Fruit fly (Drosophila melanogaster) whole organism, wandering third instar larva: ENCODE data around the gene CG31391.

Experiments
- CG32264 ChIP-seq: fragments of 200-800 bp; sonication (Bioruptor generic); optimal IDR thresholded peaks from 2 replicates; lab custom pipeline; 2016; ENCODE audit warnings: missing biosample characterization, missing genetic modification characterization
- GATAd ChIP-seq: sonication (Bioruptor generic); optimal IDR thresholded peaks from 2 replicates; lab custom pipeline; 2016; ENCODE audit warnings: missing biosample characterization, missing genetic modification characterization
- Mio ChIP-seq: sonication (Bioruptor generic); optimal IDR thresholded peaks from 2 replicates; lab custom pipeline; 2016; ENCODE audit warnings: missing biosample characterization, missing genetic modification characterization
- N ChIP-seq: fragments of >200 bp; optimal IDR thresholded peaks from 2 replicates; lab custom pipeline; 2018; ENCODE audit warnings: missing biosample characterization, missing external identifiers, missing genetic modification characterization
- OdsH ChIP-seq: fragments of 200-800 bp; sonication (Bioruptor generic); optimal IDR thresholded peaks from 2 replicates; lab custom pipeline; 2016; ENCODE audit warnings: missing biosample characterization, mild to moderate bottlenecking, missing genetic modification characterization
- Sp1 ChIP-seq: fragments of 200-800 bp; sonication (Bioruptor generic); optimal IDR thresholded peaks from 3 replicates; lab custom pipeline; 2019; ENCODE audit warnings: missing biosample characterization, mild to moderate bottlenecking, missing genetic modification characterization, moderate library complexity
- br ChIP-seq: fragments of 200-800 bp; sonication (Bioruptor generic); optimal IDR thresholded peaks from 2 replicates; lab custom pipeline; 2016; ENCODE audit warnings: missing biosample characterization, missing genetic modification characterization
- brk ChIP-seq: fragments of 200-800 bp; sonication (Bioruptor generic); optimal IDR thresholded peaks from 2 replicates; lab custom pipeline; 2016; ENCODE audit warnings: missing biosample characterization, mild to moderate bottlenecking, missing genetic modification characterization
- dl ChIP-seq, 2 experiments: fragments of 175-275, 200-275 bp in 1 of 2; fragments of 200-275 bp in 1 of 2; sonication (Bioruptor generic); optimal IDR thresholded peaks; lab custom pipeline; 2018; ENCODE audit warnings: mild to moderate bottlenecking in 2 of 2, missing biosample characterization in 2 of 2, missing genetic modification characterization in 2 of 2, moderate library complexity in 2 of 2; ENCODE audit not compliant: partially characterized antibody in 2 of 2, insufficient read depth in 1 of 2
- fru ChIP-seq: fragments of 200-800 bp; sonication (Bioruptor generic); optimal IDR thresholded peaks from 3 replicates; lab custom pipeline; 2016; ENCODE audit warnings: missing biosample characterization, mild to moderate bottlenecking, missing genetic modification characterization
- psq ChIP-seq: fragments of 200-800 bp; sonication (Bioruptor generic); optimal IDR thresholded peaks from 3 replicates; lab custom pipeline; 2017; ENCODE audit warnings: missing biosample characterization, mild to moderate bottlenecking, missing genetic modification characterization, moderate library complexity
- woc ChIP-seq: sonication (Bioruptor generic); optimal IDR thresholded peaks from 2 replicates; lab custom pipeline; 2016; ENCODE audit warnings: missing biosample characterization, mild to moderate bottlenecking, missing genetic modification characterization

DNA sequence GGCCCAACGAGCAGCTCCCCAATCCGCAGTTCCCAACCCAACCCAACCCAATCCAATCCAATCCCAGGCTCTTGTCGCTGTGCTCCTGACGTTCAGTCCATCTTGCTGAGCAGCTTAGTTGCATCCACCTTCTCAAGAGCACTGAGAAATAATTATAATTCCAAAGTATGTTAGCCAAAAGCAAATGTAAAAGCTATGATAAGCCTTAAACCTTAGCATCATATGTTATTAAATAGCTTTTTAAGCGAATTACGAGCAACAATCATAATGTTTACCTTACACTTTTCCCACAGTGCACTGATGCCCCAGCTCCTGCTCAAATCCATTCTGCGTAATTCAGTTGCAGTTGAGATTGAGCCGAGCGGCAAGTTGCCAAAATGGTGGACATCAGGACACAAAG lies 34.9 kb downstream of the CG31391 start:
- TF ChIP-seq br (GFP tag; lab: Kevin White, UChicago) (no peak), fru (GFP tag; lab: Kevin White, UChicago) (peak; percentile 53), Sp1 (GFP tag; lab: Kevin White, UChicago) (peak; percentile 42), brk (no peak), GATAd (GFP tag; lab: Kevin White, UChicago) (no peak), N (GFP tag; lab: Kevin White, UChicago) (no peak), woc (GFP tag; lab: Kevin White, UChicago) (peak; percentile 5), psq (GFP tag; lab: Kevin White, UChicago) (peak; percentile 4), Mio (GFP tag; lab: Kevin White, UChicago) (no peak), CG32264 (GFP tag; lab: Kevin White, UChicago) (no peak), dl (GFP tag; optimal IDR thresholded peaks at IDR 0.05; lab: Kevin White, UChicago; ENCODE audit: insufficient read depth in 1 of 2, partially characterized antibody in 2 of 2) (no peak), OdsH (peak; percentile 12)
